Worm (Caenorhabditis elegans): ENCODE data around the gene K03B8.4.
"Not testable (repeated sequence)": the region's sequence is repeated elsewhere in the genome, so short reads cannot be mapped to it uniquely, and the experiment has no call there.

Gene K03B8.4

ce11 chrV:11403059-11403458, 8.1 kb upstream of the K03B8.4 start:
- TF ChIP-seq aly-1 (tag; optimal IDR thresholded peaks at IDR 0.05) (no peak), hmg-4 (GFP tag; optimal IDR thresholded peaks at IDR 0.05) (no peak), sea-1 (GFP tag; conservative IDR thresholded peaks at IDR 0.05) (no peak), hmbx-1 (tag; optimal IDR thresholded peaks at IDR 0.05) (no peak), hnd-1 (tag; optimal IDR thresholded peaks at IDR 0.05) (no peak), pes-1 (GFP tag; IDR thresholded peaks at IDR 0.05) (no peak), ceh-13 (GFP tag; optimal IDR thresholded peaks at IDR 0.05) (no peak), tbx-11 (GFP tag; IDR thresholded peaks at IDR 0.05) (no peak), ceh-36 (tag; optimal IDR thresholded peaks at IDR 0.05) (no peak), flt-1 (GFP tag; IDR thresholded peaks at IDR 0.05) (no peak), tra-4 (tag; optimal IDR thresholded peaks at IDR 0.05) (no peak)

DNA sequence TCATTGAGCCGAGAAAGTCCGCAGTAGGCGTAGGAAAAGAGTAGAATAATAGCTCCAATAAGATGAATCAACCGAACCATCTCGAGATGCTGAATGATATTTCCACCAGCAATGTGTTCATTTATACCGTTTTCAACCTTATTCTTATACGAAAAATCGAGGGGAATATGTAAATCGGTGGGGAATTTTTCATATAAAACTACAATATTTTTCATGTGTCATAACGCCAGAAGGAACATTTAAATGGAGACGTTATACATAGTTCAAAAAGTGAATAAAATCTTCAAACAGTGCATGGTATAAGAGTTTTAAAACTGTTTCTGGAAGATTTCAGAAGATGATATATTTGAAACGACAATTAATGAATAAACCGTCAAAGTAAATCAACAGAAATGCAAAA, 7.7 kb upstream of the K03B8.4 start, which contains the start of gene nas-19:
Gene nas-19, minus strand, starts transcription at position 101 of the 400 bp plus-strand sequence.
- TF ChIP-seq hmbx-1 (tag; optimal IDR thresholded peaks at IDR 0.05): no peak
- no peak for TF ChIP-seq tbx-11 (GFP tag; IDR thresholded peaks at IDR 0.05)
- TF ChIP-seq B0310.2 (tag; optimal IDR thresholded peaks at IDR 0.05): no peak
- no peak for TF ChIP-seq pes-1 (GFP tag; IDR thresholded peaks at IDR 0.05)
- no peak for TF ChIP-seq F13C5.2 (tag; optimal IDR thresholded peaks at IDR 0.05)
- no peak for TF ChIP-seq tra-4 (tag; optimal IDR thresholded peaks at IDR 0.05)
- TF ChIP-seq ama-1 (optimal IDR thresholded peaks at IDR 0.05): no peak
- TF ChIP-seq aly-1 (tag; optimal IDR thresholded peaks at IDR 0.05): no peak
- no peak for TF ChIP-seq sea-1 (GFP tag; conservative IDR thresholded peaks at IDR 0.05)
- no peak for TF ChIP-seq ets-7 (tag; optimal IDR thresholded peaks at IDR 0.05)
- no peak for TF ChIP-seq flt-1 (GFP tag; IDR thresholded peaks at IDR 0.05)
- no peak for TF ChIP-seq scrt-1 (GFP tag; IDR thresholded peaks at IDR 0.05)
- TF ChIP-seq hmg-4 (GFP tag; optimal IDR thresholded peaks at IDR 0.05): no peak
- TF ChIP-seq tbx-37 (GFP tag; conservative IDR thresholded peaks at IDR 0.05): no peak
- no peak for TF ChIP-seq hnd-1 (tag; optimal IDR thresholded peaks at IDR 0.05)
- TF ChIP-seq ceh-36 (tag; optimal IDR thresholded peaks at IDR 0.05): no peak
- TF ChIP-seq ceh-13 (GFP tag; optimal IDR thresholded peaks at IDR 0.05): no peak

ce11 chrV:11398616-11399015, 3.7 kb upstream of the K03B8.4 start, which contains the start of gene nas-17:
TSS of gene nas-17 (plus strand) at chrV:11398916.
- TF ChIP-seq hmg-4 (GFP tag; optimal IDR thresholded peaks at IDR 0.05) (no peak), tra-4 (tag; optimal IDR thresholded peaks at IDR 0.05) (no peak), tbx-37 (GFP tag; conservative IDR thresholded peaks at IDR 0.05) (no peak), sea-1 (GFP tag; conservative IDR thresholded peaks at IDR 0.05) (no peak), hnd-1 (tag; optimal IDR thresholded peaks at IDR 0.05) (no peak), ama-1 (optimal IDR thresholded peaks at IDR 0.05) (no peak), pes-1 (GFP tag; IDR thresholded peaks at IDR 0.05) (no peak), aly-1 (tag; optimal IDR thresholded peaks at IDR 0.05) (no peak), ets-7 (tag; optimal IDR thresholded peaks at IDR 0.05) (no peak), F13C5.2 (tag; optimal IDR thresholded peaks at IDR 0.05) (no peak), scrt-1 (GFP tag; IDR thresholded peaks at IDR 0.05) (no peak), tbx-11 (GFP tag; IDR thresholded peaks at IDR 0.05) (no peak), hmbx-1 (tag; optimal IDR thresholded peaks at IDR 0.05) (no peak), ceh-13 (GFP tag; optimal IDR thresholded peaks at IDR 0.05) (no peak), ceh-36 (tag; optimal IDR thresholded peaks at IDR 0.05) (no peak)

ce11 chrV:11396134-11396533, 1.2 kb upstream of the K03B8.4 start, which contains the start of gene nas-18:
TSS of gene nas-18 (plus strand) at chrV:11396434.
- TF ChIP-seq scrt-1 (GFP tag; IDR thresholded peaks at IDR 0.05); F13C5.2 (tag; optimal IDR thresholded peaks at IDR 0.05); pes-1 (GFP tag; IDR thresholded peaks at IDR 0.05): not testable (repeated sequence)

ce11 chrV:11392020-11392419, 2.9 kb downstream of the K03B8.4 start, which contains the start of gene nas-16:
TSS of gene nas-16 (plus strand) at chrV:11392320.
- TF ChIP-seq pes-1 (GFP tag; IDR thresholded peaks at IDR 0.05) (no peak), B0310.2 (tag; optimal IDR thresholded peaks at IDR 0.05) (no peak), tbx-37 (GFP tag; conservative IDR thresholded peaks at IDR 0.05) (no peak), scrt-1 (GFP tag; IDR thresholded peaks at IDR 0.05) (no peak), ama-1 (optimal IDR thresholded peaks at IDR 0.05) (no peak), hnd-1 (tag; optimal IDR thresholded peaks at IDR 0.05) (no peak), ets-7 (tag; optimal IDR thresholded peaks at IDR 0.05) (no peak), sea-1 (GFP tag; conservative IDR thresholded peaks at IDR 0.05) (no peak), flt-1 (GFP tag; IDR thresholded peaks at IDR 0.05) (no peak), hmbx-1 (tag; optimal IDR thresholded peaks at IDR 0.05) (no peak), aly-1 (tag; optimal IDR thresholded peaks at IDR 0.05) (no peak), ceh-13 (GFP tag; optimal IDR thresholded peaks at IDR 0.05) (no peak), hmg-4 (GFP tag; optimal IDR thresholded peaks at IDR 0.05) (no peak), F13C5.2 (tag; optimal IDR thresholded peaks at IDR 0.05) (no peak), tra-4 (tag; optimal IDR thresholded peaks at IDR 0.05) (no peak), tbx-11 (GFP tag; IDR thresholded peaks at IDR 0.05) (no peak)

DNA sequence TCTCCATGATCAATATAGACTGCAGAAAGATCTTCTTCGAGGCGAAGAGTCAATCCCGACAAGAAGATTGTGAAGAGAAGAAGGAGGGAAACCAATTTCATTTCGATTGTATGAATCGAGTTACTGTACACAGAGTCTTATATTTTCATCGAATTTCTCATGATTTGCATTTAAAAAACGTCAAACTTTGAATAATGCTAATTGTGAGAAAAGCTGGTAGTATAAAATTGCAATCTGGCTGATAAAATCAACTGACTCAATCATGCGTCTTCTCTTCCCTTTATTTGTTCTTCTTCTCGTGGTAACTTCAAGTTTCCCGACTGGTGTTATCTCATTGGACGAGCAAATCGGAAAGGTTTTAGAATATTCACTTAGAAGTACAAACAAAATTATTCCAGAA, 4.5 kb downstream of the K03B8.4 start, which contains the start of the genes K03B8.11 and K03B8.14:
Gene K03B8.11, minus strand, starts transcription at position 101 of the 400 bp plus-strand sequence.
Gene K03B8.14, plus strand, starts transcription at position 110 of the 400 bp plus-strand sequence.
- TF ChIP-seq pes-1 (GFP tag; IDR thresholded peaks at IDR 0.05) (no peak), hmg-4 (GFP tag; optimal IDR thresholded peaks at IDR 0.05) (no peak), flt-1 (GFP tag; IDR thresholded peaks at IDR 0.05) (no peak), hmbx-1 (tag; optimal IDR thresholded peaks at IDR 0.05) (no peak), ama-1 (optimal IDR thresholded peaks at IDR 0.05) (no peak), ceh-13 (GFP tag; optimal IDR thresholded peaks at IDR 0.05) (no peak), scrt-1 (GFP tag; IDR thresholded peaks at IDR 0.05) (no peak), tbx-11 (GFP tag; IDR thresholded peaks at IDR 0.05) (no peak), F13C5.2 (tag; optimal IDR thresholded peaks at IDR 0.05) (no peak), sea-1 (GFP tag; conservative IDR thresholded peaks at IDR 0.05) (no peak), ceh-36 (tag; optimal IDR thresholded peaks at IDR 0.05) (no peak), tbx-37 (GFP tag; conservative IDR thresholded peaks at IDR 0.05) (no peak), B0310.2 (tag; optimal IDR thresholded peaks at IDR 0.05) (no peak), ets-7 (tag; optimal IDR thresholded peaks at IDR 0.05) (no peak), hnd-1 (tag; optimal IDR thresholded peaks at IDR 0.05) (no peak)

- no peak for TF ChIP-seq tbx-37 (GFP tag; conservative IDR thresholded peaks at IDR 0.05)
- no peak for TF ChIP-seq flt-1 (GFP tag; IDR thresholded peaks at IDR 0.05)
- TF ChIP-seq sea-1 (GFP tag; conservative IDR thresholded peaks at IDR 0.05): no peak
- no peak for TF ChIP-seq ama-1 (optimal IDR thresholded peaks at IDR 0.05)
- TF ChIP-seq hnd-1 (tag; optimal IDR thresholded peaks at IDR 0.05): no peak
- TF ChIP-seq F13C5.2 (tag; optimal IDR thresholded peaks at IDR 0.05): no peak
- no peak for TF ChIP-seq B0310.2 (tag; optimal IDR thresholded peaks at IDR 0.05)
- no peak for TF ChIP-seq tbx-11 (GFP tag; IDR thresholded peaks at IDR 0.05)
- no peak for TF ChIP-seq ets-7 (tag; optimal IDR thresholded peaks at IDR 0.05)
- TF ChIP-seq ceh-36 (tag; optimal IDR thresholded peaks at IDR 0.05): no peak
- no peak for TF ChIP-seq hmbx-1 (tag; optimal IDR thresholded peaks at IDR 0.05)
- TF ChIP-seq tra-4 (tag; optimal IDR thresholded peaks at IDR 0.05): no peak
- no peak for TF ChIP-seq ceh-13 (GFP tag; optimal IDR thresholded peaks at IDR 0.05)
These were observed 5.1 kb downstream of the K03B8.4 start, which contains the start of gene col-155 for ce11 chrV:11389776-11390175. TSS of gene col-155 (minus strand) at chrV:11389876.

Data from whole organism, early embryonic.